Comparison of ENCODE assay signal across 3 worm cellular contexts in genomic region chrX:575084-575483, ce11.
A peak's percentile ranks its signal among the peaks of the same experiment; 100 is the strongest.
TF ChIP-seq lines count a peak whose summit lies in the region.

No protein-coding gene starts in this region.

TF ChIP-seq in whole organism, L1 larva, 84 proteins besides CTCF, POLR2A, EP300 and RAD21 (continues in another document):
- TF ChIP-seq nhr-47 (tag; optimal IDR thresholded peaks at IDR 0.05; lab: Kevin White, UChicago) = peak; percentile 15
- no peak for TF ChIP-seq lsy-2 (tag; optimal IDR thresholded peaks at IDR 0.05; lab: Kevin White, UChicago)
- TF ChIP-seq nhr-71 (tag; optimal IDR thresholded peaks at IDR 0.05; lab: Kevin White, UChicago) = peak; percentile 13
- TF ChIP-seq skn-1 (tag; optimal IDR thresholded peaks at IDR 0.05; lab: Kevin White, UChicago) = peak; percentile 86
- no peak for TF ChIP-seq ceh-88 (GFP tag; IDR thresholded peaks at IDR 0.05; lab: Robert Waterston, UW)
- TF ChIP-seq nhr-19 (GFP tag; conservative IDR thresholded peaks at IDR 0.05; lab: Robert Waterston, UW) = no peak
- TF ChIP-seq unc-30 (tag; optimal IDR thresholded peaks at IDR 0.05; lab: Kevin White, UChicago) = no peak
- TF ChIP-seq xbp-1 (tag; optimal IDR thresholded peaks at IDR 0.05; lab: Kevin White, UChicago) = no peak
- peak in 1 of 3 experiments; percentile 34 for TF ChIP-seq ceh-82 (tag; optimal IDR thresholded peaks at IDR 0.05; lab: Kevin White, UChicago)
- TF ChIP-seq ama-1 (optimal IDR thresholded peaks at IDR 0.05; lab: Kevin White, UChicago) = no peak
- no peak for TF ChIP-seq ets-5 (GFP tag; IDR thresholded peaks at IDR 0.05; lab: Robert Waterston, UW)
- no peak for TF ChIP-seq elt-2 (tag; optimal IDR thresholded peaks at IDR 0.05; lab: Kevin White, UChicago)
- TF ChIP-seq nhr-85 (tag; lab: Kevin White, UChicago) = no peak
- TF ChIP-seq sox-4 (tag; optimal IDR thresholded peaks at IDR 0.05; lab: Kevin White, UChicago) = no peak
- no peak for TF ChIP-seq blmp-1 (tag; optimal IDR thresholded peaks at IDR 0.05; lab: Kevin White, UChicago)
- TF ChIP-seq tbx-2 (tag; optimal IDR thresholded peaks at IDR 0.05; lab: Kevin White, UChicago) = no peak
- no peak for TF ChIP-seq pax-3 (tag; optimal IDR thresholded peaks at IDR 0.05; lab: Kevin White, UChicago)
- no peak for TF ChIP-seq elt-3 (tag; optimal IDR thresholded peaks at IDR 0.05; lab: Kevin White, UChicago)
- TF ChIP-seq egl-27 (tag; optimal IDR thresholded peaks at IDR 0.05; lab: Kevin White, UChicago) = no peak
- TF ChIP-seq fkh-8 (tag; optimal IDR thresholded peaks at IDR 0.05; lab: Kevin White, UChicago) = peak; percentile 63
- TF ChIP-seq lir-3 (tag; optimal IDR thresholded peaks at IDR 0.05; lab: Kevin White, UChicago; ENCODE audit: poor library complexity) = no peak
- no peak for TF ChIP-seq nhr-28 (tag; optimal IDR thresholded peaks at IDR 0.05; lab: Kevin White, UChicago)
- TF ChIP-seq sptf-1 (tag; optimal IDR thresholded peaks at IDR 0.05; lab: Kevin White, UChicago) = no peak
- TF ChIP-seq grh-1 (GFP tag; IDR thresholded peaks at IDR 0.05; lab: Robert Waterston, UW) = no peak
- TF ChIP-seq swsn-7 (tag; optimal IDR thresholded peaks at IDR 0.05; lab: Kevin White, UChicago) = no peak
- TF ChIP-seq hlh-4 (tag; optimal IDR thresholded peaks at IDR 0.05; lab: Kevin White, UChicago) = no peak
- no peak for TF ChIP-seq vab-15 (tag; optimal IDR thresholded peaks at IDR 0.05; lab: Kevin White, UChicago)
- TF ChIP-seq snpc-4 (tag; optimal IDR thresholded peaks at IDR 0.05; lab: Kevin White, UChicago) = no peak
- no peak for TF ChIP-seq jun-1 (tag; optimal IDR thresholded peaks at IDR 0.05; lab: Kevin White, UChicago)
- TF ChIP-seq ces-1 (GFP tag; optimal IDR thresholded peaks at IDR 0.05; lab: Kevin White, UChicago) = no peak
- no peak for TF ChIP-seq unc-130 (tag; optimal IDR thresholded peaks at IDR 0.05; lab: Kevin White, UChicago)
- no peak for TF ChIP-seq efl-1 (optimal IDR thresholded peaks at IDR 0.05; lab: Kevin White, UChicago)
- TF ChIP-seq efl-1 (GFP tag; optimal IDR thresholded peaks at IDR 0.05 in 1 of 2; lab: Kevin White, UChicago) = no peak

TF ChIP-seq in whole organism, L2 larva, 48 proteins besides CTCF, POLR2A, EP300 and RAD21:
- TF ChIP-seq C34F6.9 (tag; optimal IDR thresholded peaks at IDR 0.05; lab: Kevin White, UChicago) = no peak
- TF ChIP-seq nhr-77 (tag; optimal IDR thresholded peaks at IDR 0.05; lab: Kevin White, UChicago) = no peak
- peak; percentile 36 for TF ChIP-seq unc-55 (GFP tag; optimal IDR thresholded peaks at IDR 0.05; lab: Kevin White, UChicago)

TF ChIP-seq in whole organism, L4 larva, 104 proteins besides CTCF, POLR2A, EP300 and RAD21:
- no peak for TF ChIP-seq cey-2 (tag; optimal IDR thresholded peaks at IDR 0.05; lab: Kevin White, UChicago; ENCODE audit: borderline replicate concordance, insufficient read depth)
- TF ChIP-seq nhr-102 (tag; optimal IDR thresholded peaks at IDR 0.05; lab: Kevin White, UChicago) = peak; percentile 64
TF ChIP-seq in whole organism, L4 larva: peak in this region for 1.

Comparison
In these comparisons a context has a peak if more than half of its experiments do, and no peak if none do; other contexts are left out.
1. Of the 29 proteins assayed by ChIP-seq in both whole organism, L4 larva and whole organism, L1 larva: peak only in whole organism, L4 larva: none; only in whole organism, L1 larva: skn-1; in both: none; in neither: 27; mixed calls (peak in some experiments, not most) for 1.